Fruit fly (Drosophila melanogaster) whole organism, embryonic: ENCODE measurements around the gene Roc1b.
A peak's percentile ranks its signal among the peaks of the same experiment; 100 is the strongest.

ENCODE experiments used
- C15 ChIP-seq: fragments of 200-800 bp; sonication (Bioruptor generic); IDR thresholded peaks from 3 replicates; pipeline ENCODE4 v1.3.6; 2022; ENCODE audit warnings: missing biosample characterization, missing genetic modification characterization
- CG10462 ChIP-seq: fragments of 200-800 bp; sonication (Bioruptor generic); optimal IDR thresholded peaks from 2 replicates; lab custom pipeline; 2016; ENCODE audit warnings: missing biosample characterization, missing genetic modification characterization
- CG11093 ChIP-seq: fragments of 200-800 bp; sonication (Bioruptor generic); IDR thresholded peaks from 3 replicates; pipeline ENCODE4 v1.3.6; 2022; ENCODE audit warnings: missing biosample characterization, missing genetic modification characterization
- CG12071 ChIP-seq: fragments of 200-800 bp; sonication (Bioruptor generic); optimal IDR thresholded peaks from 3 replicates; lab custom pipeline; 2018; ENCODE audit warnings: missing biosample characterization, mild to moderate bottlenecking, missing genetic modification characterization
- CG12744 ChIP-seq: fragments of 200-800 bp; sonication (Bioruptor generic); optimal IDR thresholded peaks from 2 replicates; lab custom pipeline; 2016; ENCODE audit warnings: missing biosample characterization, missing genetic modification characterization
- CG14014 ChIP-seq: fragments of 200-800 bp; sonication (Bioruptor generic); IDR thresholded peaks from 2 replicates; pipeline ENCODE4 v1.3.6; 2022; ENCODE audit warnings: missing biosample characterization, missing genetic modification characterization
- CG1792 ChIP-seq: fragments of 200-800 bp; sonication (Bioruptor generic); optimal IDR thresholded peaks from 2 replicates; lab custom pipeline; 2016; ENCODE audit warnings: missing biosample characterization, missing genetic modification characterization
- CG18619 ChIP-seq: fragments of 200-800 bp; sonication (Bioruptor generic); optimal IDR thresholded peaks from 3 replicates; lab custom pipeline; 2017; ENCODE audit warnings: missing biosample characterization, mild to moderate bottlenecking, missing genetic modification characterization
- CG18764 ChIP-seq: fragments of 200-800 bp; sonication (Bioruptor generic); optimal IDR thresholded peaks from 3 replicates; lab custom pipeline; 2016; ENCODE audit warnings: missing biosample characterization, missing genetic modification characterization
- CG2678 ChIP-seq: fragments of 200-800 bp; sonication (Bioruptor generic); optimal IDR thresholded peaks from 3 replicates; lab custom pipeline; 2019; ENCODE audit warnings: missing biosample characterization, mild to moderate bottlenecking, missing genetic modification characterization, moderate library complexity
- CG43689 ChIP-seq: fragments of 200-800 bp; sonication (Bioruptor generic); IDR thresholded peaks from 2 replicates; pipeline ENCODE4 v1.3.6; 2022; ENCODE audit warnings: missing biosample characterization, missing genetic modification characterization
- CG4617 ChIP-seq: fragments of 200-800 bp; sonication (Bioruptor generic); optimal IDR thresholded peaks from 3 replicates; lab custom pipeline; 2016; ENCODE audit warnings: missing biosample characterization, missing genetic modification characterization, borderline replicate concordance
- CG4707 ChIP-seq: fragments of 200-800 bp; sonication (Bioruptor generic); optimal IDR thresholded peaks from 2 replicates; lab custom pipeline; 2018; ENCODE audit warnings: missing biosample characterization, mild to moderate bottlenecking, missing genetic modification characterization, moderate library complexity
- CG4730 ChIP-seq: fragments of 200-800 bp; sonication (Bioruptor generic); IDR thresholded peaks from 2 replicates; pipeline ENCODE4 v1.3.6; 2022; ENCODE audit warnings: missing biosample characterization, missing genetic modification characterization
- CG4820 ChIP-seq: fragments of 200-800 bp; sonication (Bioruptor generic); optimal IDR thresholded peaks from 3 replicates; lab custom pipeline; 2016; ENCODE audit warnings: missing biosample characterization, missing genetic modification characterization
- CG6654 ChIP-seq: fragments of 200-800 bp; sonication (Bioruptor generic); optimal IDR thresholded peaks from 2 replicates; lab custom pipeline; 2017; ENCODE audit warnings: missing biosample characterization, mild to moderate bottlenecking, missing genetic modification characterization
- CG6689 ChIP-seq: fragments of 200-800 bp; sonication (Bioruptor generic); IDR thresholded peaks from 2 replicates; pipeline ENCODE4 v1.3.6; 2022; ENCODE audit warnings: missing biosample characterization, missing genetic modification characterization
- CG7357 ChIP-seq: fragments of 200-800 bp; sonication (Bioruptor generic); IDR thresholded peaks from 3 replicates; pipeline ENCODE4 v1.3.6; 2022; ENCODE audit warnings: missing biosample characterization, missing genetic modification characterization
- CG7786 ChIP-seq: fragments of 200-800 bp; sonication (Bioruptor generic); optimal IDR thresholded peaks from 2 replicates; lab custom pipeline; 2016; ENCODE audit warnings: missing biosample characterization, missing genetic modification characterization
- CG8281 ChIP-seq: fragments of 200-800 bp; sonication (Bioruptor generic); optimal IDR thresholded peaks from 2 replicates; lab custom pipeline; 2018; ENCODE audit warnings: missing biosample characterization, mild to moderate bottlenecking, missing genetic modification characterization, moderate library complexity
- CG8765 ChIP-seq: fragments of 200-800 bp; sonication (Bioruptor generic); IDR thresholded peaks from 2 replicates; pipeline ENCODE4 v1.3.6; 2022; ENCODE audit warnings: missing biosample characterization, missing genetic modification characterization
- Chrac-16 ChIP-seq: fragments of 200-800 bp; sonication (Bioruptor generic); optimal IDR thresholded peaks from 3 replicates; lab custom pipeline; 2016; ENCODE audit warnings: missing biosample characterization, missing genetic modification characterization
- Dbx ChIP-seq: fragments of 200-800 bp; sonication (Bioruptor generic); IDR thresholded peaks from 3 replicates; pipeline ENCODE4 v1.3.6; 2022; ENCODE audit warnings: missing biosample characterization, missing genetic modification characterization
- Doc3 ChIP-seq: fragments of 200-800 bp; sonication (Bioruptor generic); IDR thresholded peaks from 3 replicates; pipeline ENCODE4 v1.3.6; 2022; ENCODE audit warnings: missing biosample characterization, missing genetic modification characterization; ENCODE audit not compliant: partially characterized antibody
- E2f1 ChIP-seq: fragments of 200-800 bp; sonication (Bioruptor generic); IDR thresholded peaks from 2 replicates; pipeline ENCODE4 v1.3.6; 2022; ENCODE audit warnings: missing biosample characterization, missing genetic modification characterization
- Ets97D ChIP-seq: fragments of 200-800 bp; sonication (Bioruptor generic); optimal IDR thresholded peaks from 3 replicates; lab custom pipeline; 2016; ENCODE audit warnings: missing biosample characterization, missing genetic modification characterization
- HLHmδ ChIP-seq: fragments of 200-800 bp; sonication (Bioruptor generic); optimal IDR thresholded peaks from 2 replicates; lab custom pipeline; 2018; ENCODE audit warnings: missing biosample characterization, mild to moderate bottlenecking, missing genetic modification characterization, moderate library complexity
- Hr78 ChIP-seq, 2 experiments: fragments of 200-800 bp in 1 of 2; fragments of >200 bp in 1 of 2; sonication (Bioruptor generic) in 1 of 2; optimal IDR thresholded peaks; 2 replicates each; lab custom pipeline; 2017 to 2019; ENCODE audit warnings: missing biosample characterization in 2 of 2, missing genetic modification characterization in 2 of 2, mild to moderate bottlenecking in 1 of 2, moderate library complexity in 1 of 2
- Myb ChIP-seq: fragments of 200-800 bp; sonication (Bioruptor generic); optimal IDR thresholded peaks from 2 replicates; lab custom pipeline; 2016; ENCODE audit warnings: missing biosample characterization, missing genetic modification characterization
- NC2β ChIP-seq: fragments of 200-800 bp; sonication (Bioruptor generic); optimal IDR thresholded peaks from 2 replicates; lab custom pipeline; 2016; ENCODE audit warnings: missing biosample characterization, missing genetic modification characterization
- Rfx ChIP-seq: fragments of 200-800 bp; sonication (Bioruptor generic); IDR thresholded peaks from 2 replicates; pipeline ENCODE4 v1.3.6; 2022; ENCODE audit warnings: missing biosample characterization, missing genetic modification characterization
- Vsx1 ChIP-seq: fragments of 200-800 bp; sonication (Bioruptor generic); optimal IDR thresholded peaks from 2 replicates; lab custom pipeline; 2017; ENCODE audit warnings: missing biosample characterization, mild to moderate bottlenecking, missing genetic modification characterization, missing genetic modification reagents
- btn ChIP-seq: fragments of 200-800 bp; sonication (Bioruptor generic); optimal IDR thresholded peaks from 2 replicates; lab custom pipeline; 2016; ENCODE audit warnings: missing biosample characterization, missing genetic modification characterization
- cato ChIP-seq: fragments of 200-800 bp; sonication (Bioruptor generic); optimal IDR thresholded peaks from 2 replicates; lab custom pipeline; 2016; ENCODE audit warnings: missing biosample characterization, missing genetic modification characterization, borderline replicate concordance
- dm ChIP-seq: fragments of 200-800 bp; sonication (Bioruptor generic); optimal IDR thresholded peaks from 3 replicates; lab custom pipeline; 2016; ENCODE audit warnings: missing biosample characterization, missing genetic modification characterization
- ems ChIP-seq: fragments of 200-800 bp; sonication (Bioruptor generic); optimal IDR thresholded peaks from 3 replicates; lab custom pipeline; 2016; ENCODE audit warnings: missing biosample characterization, missing genetic modification characterization
- esg ChIP-seq: fragments of 200-800 bp; sonication (Bioruptor generic); conservative IDR thresholded peaks from 2 replicates; pipeline ENCODE4 v1.3.6; 2022; ENCODE audit warnings: missing biosample characterization, missing genetic modification characterization
- gcm2 ChIP-seq: fragments of 200-800 bp; sonication (Bioruptor generic); optimal IDR thresholded peaks from 2 replicates; lab custom pipeline; 2016; ENCODE audit warnings: missing biosample characterization, missing genetic modification characterization
- her ChIP-seq: fragments of 200-800 bp; sonication (Bioruptor generic); optimal IDR thresholded peaks from 2 replicates; lab custom pipeline; 2016; ENCODE audit warnings: missing biosample characterization, missing genetic modification characterization
- ind ChIP-seq: fragments of 200-800 bp; sonication (Bioruptor generic); optimal IDR thresholded peaks from 3 replicates; lab custom pipeline; 2016; ENCODE audit warnings: missing biosample characterization, missing genetic modification characterization
- mirr ChIP-seq: fragments of 200-800 bp; sonication (Bioruptor generic); optimal IDR thresholded peaks from 3 replicates; lab custom pipeline; 2018; ENCODE audit warnings: missing biosample characterization, mild to moderate bottlenecking, missing genetic modification characterization
- pros ChIP-seq: fragments of 200-800 bp; sonication (Bioruptor generic); optimal IDR thresholded peaks from 3 replicates; lab custom pipeline; 2019; ENCODE audit warnings: missing biosample characterization, mild to moderate bottlenecking, missing genetic modification characterization, moderate library complexity
- sc ChIP-seq, 3 experiments: fragments of >200 bp in 2 of 3; fragments of 200-800 bp in 1 of 3; sonication (Bioruptor generic) in 1 of 3; optimal IDR thresholded peaks; 2 replicates in 2 of 3; 3 replicates in 1 of 3; lab custom pipeline; 2017; ENCODE audit warnings: mild to moderate bottlenecking in 1 of 3, missing biosample characterization in 1 of 3, missing genetic modification characterization in 1 of 3, missing genetic modification reagents in 1 of 3
- tio ChIP-seq: fragments of 200-800 bp; sonication (Bioruptor generic); optimal IDR thresholded peaks from 2 replicates; lab custom pipeline; 2017; ENCODE audit warnings: missing biosample characterization, missing genetic modification characterization, inconsistent platforms
- tll ChIP-seq, 2 experiments: fragments of 200-800 bp in 1 of 2; fragments of >200 bp in 1 of 2; sonication (Bioruptor generic) in 1 of 2; optimal IDR thresholded peaks; 2 replicates each; lab custom pipeline; 2017 to 2019; ENCODE audit warnings: missing biosample characterization in 2 of 2, missing genetic modification characterization in 2 of 2, mild to moderate bottlenecking in 1 of 2, moderate library complexity in 1 of 2
- trem ChIP-seq: fragments of 200-800 bp; optimal IDR thresholded peaks from 3 replicates; lab custom pipeline; 2019; ENCODE audit warnings: missing biosample characterization, mild to moderate bottlenecking, missing genetic modification characterization, moderate library complexity
- ttk ChIP-seq: fragments of 200-800 bp; sonication (Bioruptor generic); IDR thresholded peaks from 2 replicates; pipeline ENCODE4 v2.1.2; 2022; ENCODE audit warnings: missing biosample characterization, missing genetic modification characterization
- vvl ChIP-seq: fragments of 200-800 bp; sonication (Bioruptor generic); IDR thresholded peaks from 2 replicates; pipeline ENCODE4 v1.3.6; 2022; ENCODE audit warnings: missing biosample characterization, missing genetic modification characterization
- zf30C ChIP-seq: fragments of 200-800 bp; sonication (Bioruptor generic); optimal IDR thresholded peaks from 3 replicates; lab custom pipeline; 2018; ENCODE audit warnings: missing biosample characterization, mild to moderate bottlenecking, missing genetic modification characterization
- zfh2 ChIP-seq: fragments of 200-800 bp; sonication (Bioruptor generic); optimal IDR thresholded peaks from 2 replicates; lab custom pipeline; 2016; ENCODE audit warnings: missing biosample characterization, missing genetic modification characterization

Roc1b gene

DNA sequence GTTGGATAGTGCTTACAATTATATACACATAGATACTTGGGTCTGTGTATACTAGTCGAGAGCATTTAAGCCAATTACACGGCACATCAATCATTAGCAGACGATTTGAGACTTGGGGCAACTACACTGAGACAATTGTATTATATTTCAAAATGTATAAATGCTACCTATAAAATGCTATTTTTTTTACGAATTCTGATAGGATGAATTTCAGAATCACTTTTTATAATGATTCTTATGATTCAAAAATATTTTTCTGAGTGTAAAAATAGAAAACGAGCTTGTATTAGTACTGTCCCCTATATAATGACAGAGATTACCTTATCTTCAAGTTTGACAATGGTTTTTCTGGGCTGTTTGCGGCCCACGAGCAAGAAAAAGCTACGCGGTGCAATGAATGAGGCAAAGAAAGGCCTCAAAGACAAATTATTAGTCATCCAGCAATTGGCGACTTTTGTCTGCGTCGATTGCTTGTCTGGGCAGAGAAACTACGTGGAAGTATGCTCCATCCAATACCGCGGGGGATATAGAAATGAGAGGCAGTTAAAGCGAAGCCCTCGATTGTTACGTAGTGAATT, 7.0 kb upstream of the Roc1b start (continued):
- TF ChIP-seq Ets97D (GFP tag; lab: Kevin White, UChicago), result peak; percentile 52
- TF ChIP-seq ttk (GFP tag; lab: Robert Waterston, UW), result peak; percentile 88
- TF ChIP-seq Myb (GFP tag; lab: Kevin White, UChicago), result peak; percentile 13
- TF ChIP-seq Dbx, result peak; percentile 85
- peak; percentile 18 for TF ChIP-seq CG4617
- TF ChIP-seq CG12071 (GFP tag; lab: Kevin White, UChicago), result no peak
- peak; percentile 85 for TF ChIP-seq E2f1
- TF ChIP-seq CG6654 (GFP tag; lab: Kevin White, UChicago), result no peak
- peak; percentile 52 for TF ChIP-seq esg
- TF ChIP-seq CG11093 (GFP tag; lab: Robert Waterston, UW), result no peak
- peak; percentile 7 for TF ChIP-seq CG4707
- peak; percentile 68 for TF ChIP-seq CG18764 (GFP tag; lab: Kevin White, UChicago)
- peak; percentile 59 for TF ChIP-seq Chrac-16 (GFP tag; lab: Kevin White, UChicago)
- peak; percentile 47 for TF ChIP-seq CG18619 (GFP tag; lab: Kevin White, UChicago)
- TF ChIP-seq btn (GFP tag; lab: Kevin White, UChicago), result peak; percentile 48
- TF ChIP-seq her (GFP tag; lab: Kevin White, UChicago), result no peak
- TF ChIP-seq CG4730 (GFP tag; lab: Robert Waterston, UW), result peak; percentile 72
- no peak for TF ChIP-seq sc (optimal IDR thresholded peaks at IDR 0.05; lab: Kevin White, UChicago)
- peak; percentile 12 for TF ChIP-seq sc (GFP tag; optimal IDR thresholded peaks at IDR 0.05; lab: Kevin White, UChicago)
- no peak for TF ChIP-seq pros (GFP tag; lab: Kevin White, UChicago)
- TF ChIP-seq CG4820 (GFP tag; lab: Kevin White, UChicago), result peak; percentile 59
- 0 out of 2 replicates have a peak, but pooled peaks have one; percentile 43 for TF ChIP-seq CG8765 (GFP tag; lab: Robert Waterston, UW)
- peak; percentile 70 for TF ChIP-seq ems (GFP tag; lab: Kevin White, UChicago)
- TF ChIP-seq HLHmδ (GFP tag; lab: Kevin White, UChicago), result no peak
- peak; percentile 47 for TF ChIP-seq CG1792 (GFP tag; lab: Kevin White, UChicago)
- peak; percentile 61 for TF ChIP-seq trem (tag; lab: Kevin White, UChicago)
- peak; percentile 20 for TF ChIP-seq CG12744
- TF ChIP-seq ind (GFP tag; lab: Kevin White, UChicago), result no peak
- 0 out of 3 replicates have a peak, but pooled peaks have one; percentile 38 for TF ChIP-seq C15
- TF ChIP-seq mirr (GFP tag; lab: Kevin White, UChicago), result peak; percentile 8
- TF ChIP-seq Doc3 (GFP tag; lab: Robert Waterston, UW), result no peak
- peak; percentile 22 for TF ChIP-seq dm (GFP tag; lab: Kevin White, UChicago)
- TF ChIP-seq zfh2 (GFP tag; lab: Kevin White, UChicago), result peak; percentile 12
- peak; percentile 65; the same call in 2 of the 3 replicates for TF ChIP-seq CG7357
- peak; percentile 80 for TF ChIP-seq CG14014 (GFP tag; lab: Robert Waterston, UW)
- peak in 1 of 2 experiments; percentile 83 for TF ChIP-seq Hr78 (GFP tag; optimal IDR thresholded peaks at IDR 0.05; lab: Kevin White, UChicago)
- TF ChIP-seq CG43689 (GFP tag; lab: Robert Waterston, UW), result peak; percentile 63
- peak; percentile 87 for TF ChIP-seq CG6689 (GFP tag; lab: Robert Waterston, UW)
- TF ChIP-seq CG8281, result peak; percentile 23
- peak; percentile 52 for TF ChIP-seq CG7786 (GFP tag; lab: Kevin White, UChicago)
- no peak for TF ChIP-seq tio (GFP tag; lab: Kevin White, UChicago)
- peak; percentile 86 for TF ChIP-seq Rfx (GFP tag; lab: Robert Waterston, UW)
- no peak for TF ChIP-seq tll (GFP tag; optimal IDR thresholded peaks at IDR 0.05; lab: Kevin White, UChicago)
- no peak for TF ChIP-seq Vsx1
- TF ChIP-seq zf30C, result peak; percentile 58
- TF ChIP-seq CG2678 (tag; lab: Kevin White, UChicago), result peak; percentile 88
- TF ChIP-seq cato (GFP tag; lab: Kevin White, UChicago), result peak; percentile 15
- no peak for TF ChIP-seq CG10462
- TF ChIP-seq gcm2 (GFP tag; lab: Kevin White, UChicago), result no peak
- no peak for TF ChIP-seq NC2β
- TF ChIP-seq vvl (GFP tag; lab: Robert Waterston, UW), result peak; percentile 92
